Worm (Caenorhabditis elegans) whole organism, L3 larva: ENCODE measurements around the gene F07F6.1.

Source experiments
- R02D3.7 ChIP-seq: fragments of 150-350 bp; optimal IDR thresholded peaks from 2 replicates; lab custom pipeline; 2014; ENCODE audit warnings: missing biosample characterization, missing genetic modification characterization
- ZK546.5 ChIP-seq: sonication (generic microtip); optimal IDR thresholded peaks from 2 replicates; lab custom pipeline; 2017; ENCODE audit warnings: missing biosample characterization, missing genetic modification characterization
- ama-1 ChIP-seq: fragments of 150-350 bp; optimal IDR thresholded peaks from 2 replicates; lab custom pipeline; 2018
- ceh-16 ChIP-seq: sonication (generic microtip); optimal IDR thresholded peaks from 2 replicates; lab custom pipeline; 2017; ENCODE audit warnings: missing biosample characterization, missing genetic modification characterization
- ceh-28 ChIP-seq: fragments of 150-350 bp; optimal IDR thresholded peaks from 2 replicates; lab custom pipeline; 2014; ENCODE audit warnings: missing biosample characterization, missing genetic modification reagents, missing genetic modification characterization
- ceh-82 ChIP-seq: fragments of 150-350 bp; optimal IDR thresholded peaks from 2 replicates; lab custom pipeline; 2014; ENCODE audit warnings: missing biosample characterization, missing genetic modification characterization
- ceh-9 ChIP-seq: sonication (generic microtip); optimal IDR thresholded peaks from 2 replicates; lab custom pipeline; 2018; ENCODE audit warnings: missing biosample characterization, missing genetic modification characterization
- daf-12 ChIP-seq: fragments of 150-350 bp; optimal IDR thresholded peaks from 2 replicates; lab custom pipeline; 2014; ENCODE audit warnings: missing biosample characterization, missing genetic modification reagents, missing genetic modification characterization
- egl-27 ChIP-seq: sonication (generic microtip); optimal IDR thresholded peaks from 4 replicates; lab custom pipeline; 2017; ENCODE audit warnings: missing biosample characterization, missing genetic modification reagents, missing genetic modification characterization
- egl-5 ChIP-seq: fragments of 150-350 bp; optimal IDR thresholded peaks from 2 replicates; lab custom pipeline; 2017; ENCODE audit warnings: missing biosample characterization, missing genetic modification reagents, missing genetic modification characterization, inconsistent platforms
- elt-1 ChIP-seq: fragments of 150-350 bp; optimal IDR thresholded peaks from 2 replicates; lab custom pipeline; 2014; ENCODE audit warnings: missing biosample characterization, missing genetic modification characterization
- elt-2 ChIP-seq: sonication (generic microtip); optimal IDR thresholded peaks from 2 replicates; lab custom pipeline; 2016; ENCODE audit warnings: missing genetic modification reagents, mild to moderate bottlenecking, missing genetic modification characterization, missing compliant biosample characterization
- elt-3 ChIP-seq, 3 experiments: fragments of 150-350 bp in 1 of 3; sonication (generic microtip) in 2 of 3; optimal IDR thresholded peaks; 2 replicates in 2 of 3; 4 replicates in 1 of 3; lab custom pipeline; 2014 to 2017; ENCODE audit warnings: missing biosample characterization in 3 of 3, missing genetic modification characterization in 3 of 3
- eor-1 ChIP-seq, 2 experiments: fragments of 150-350 bp; optimal IDR thresholded peaks; 2 replicates each; lab custom pipeline; 2014 to 2018; ENCODE audit warnings: missing biosample characterization in 2 of 2, missing genetic modification characterization in 2 of 2
- fkh-2 ChIP-seq: fragments of 150-350 bp; optimal IDR thresholded peaks from 2 replicates; lab custom pipeline; 2014; ENCODE audit warnings: missing biosample characterization, missing genetic modification reagents, missing genetic modification characterization
- hmg-11 ChIP-seq: sonication (generic microtip); optimal IDR thresholded peaks from 2 replicates; lab custom pipeline; 2016; ENCODE audit warnings: missing genetic modification characterization, missing compliant biosample characterization
- jun-1 ChIP-seq: fragments of 150-350 bp; optimal IDR thresholded peaks from 2 replicates; lab custom pipeline; 2014; ENCODE audit warnings: missing biosample characterization, missing genetic modification reagents, missing genetic modification characterization
- lin-15B ChIP-seq: fragments of 150-350 bp; optimal IDR thresholded peaks from 2 replicates; lab custom pipeline; 2014; ENCODE audit warnings: missing biosample characterization, missing genetic modification characterization
- mml-1 ChIP-seq: fragments of 150-350 bp; sonication (generic microtip); optimal IDR thresholded peaks from 3 replicates; lab custom pipeline; 2014; ENCODE audit warnings: missing biosample characterization, missing genetic modification characterization
- nfya-1 ChIP-seq: sonication (generic microtip); optimal IDR thresholded peaks from 2 replicates; lab custom pipeline; 2017; ENCODE audit warnings: missing genetic modification characterization, mild to moderate bottlenecking, missing compliant biosample characterization, antibody characterized with exemption, moderate library complexity; ENCODE audit not compliant: insufficient read depth
- nhr-11 ChIP-seq: fragments of 150-350 bp; optimal IDR thresholded peaks from 2 replicates; lab custom pipeline; 2014; ENCODE audit warnings: missing biosample characterization, missing genetic modification characterization
- nhr-12 ChIP-seq: fragments of 150-350 bp; optimal IDR thresholded peaks from 2 replicates; lab custom pipeline; 2014; ENCODE audit warnings: missing biosample characterization, missing genetic modification characterization
- nhr-23 ChIP-seq: fragments of 150-350 bp; optimal IDR thresholded peaks from 2 replicates; lab custom pipeline; 2014; ENCODE audit warnings: missing biosample characterization, missing genetic modification reagents, missing genetic modification characterization
- nhr-237 ChIP-seq: fragments of 150-350 bp; optimal IDR thresholded peaks from 2 replicates; lab custom pipeline; 2014; ENCODE audit warnings: missing biosample characterization, missing genetic modification characterization
- nhr-28 ChIP-seq: fragments of 150-350 bp; optimal IDR thresholded peaks from 2 replicates; lab custom pipeline; 2014; ENCODE audit warnings: missing biosample characterization, missing genetic modification characterization
- nhr-43 ChIP-seq: sonication (generic microtip); optimal IDR thresholded peaks from 2 replicates; lab custom pipeline; 2016; ENCODE audit warnings: mild to moderate bottlenecking, missing genetic modification characterization, missing compliant biosample characterization; ENCODE audit not compliant: poor library complexity, severe bottlenecking
- nhr-67 ChIP-seq: fragments of 150-350 bp; optimal IDR thresholded peaks from 2 replicates; lab custom pipeline; 2014; ENCODE audit warnings: missing biosample characterization, missing genetic modification characterization
- nhr-76 ChIP-seq: fragments of 150-350 bp; sonication (generic microtip); optimal IDR thresholded peaks from 5 replicates; lab custom pipeline; 2014; ENCODE audit warnings: missing biosample characterization, missing genetic modification characterization
- nhr-77 ChIP-seq: fragments of 150-350 bp; optimal IDR thresholded peaks from 2 replicates; lab custom pipeline; 2014; ENCODE audit warnings: missing biosample characterization, missing genetic modification characterization
- pha-4 ChIP-seq: fragments of 150-350 bp; optimal IDR thresholded peaks from 2 replicates; lab custom pipeline; 2014; ENCODE audit warnings: missing biosample characterization, missing genetic modification reagents, missing genetic modification characterization
- pqm-1 ChIP-seq: fragments of 150-350 bp; optimal IDR thresholded peaks from 2 replicates; lab custom pipeline; 2017; ENCODE audit warnings: missing biosample characterization, missing genetic modification characterization, inconsistent platforms
- skn-1 ChIP-seq: fragments of 150-350 bp; optimal IDR thresholded peaks from 2 replicates; lab custom pipeline; 2014; ENCODE audit warnings: missing biosample characterization, missing genetic modification characterization
- tbx-2 ChIP-seq: sonication (generic microtip); optimal IDR thresholded peaks from 2 replicates; lab custom pipeline; 2016; ENCODE audit warnings: mild to moderate bottlenecking, missing genetic modification characterization, missing compliant biosample characterization
- unc-39 ChIP-seq: sonication (generic microtip); optimal IDR thresholded peaks from 4 replicates; lab custom pipeline; 2017; ENCODE audit warnings: missing biosample characterization, missing genetic modification characterization
- unc-62 ChIP-seq: fragments of 150-350 bp; sonication (generic microtip); optimal IDR thresholded peaks from 4 replicates; lab custom pipeline; 2014; ENCODE audit warnings: missing biosample characterization, missing genetic modification reagents, missing genetic modification characterization
- zag-1 ChIP-seq: fragments of 150-350 bp; optimal IDR thresholded peaks from 2 replicates; lab custom pipeline; 2014; ENCODE audit warnings: missing biosample characterization, missing genetic modification characterization

F07F6.1 gene

DNA sequence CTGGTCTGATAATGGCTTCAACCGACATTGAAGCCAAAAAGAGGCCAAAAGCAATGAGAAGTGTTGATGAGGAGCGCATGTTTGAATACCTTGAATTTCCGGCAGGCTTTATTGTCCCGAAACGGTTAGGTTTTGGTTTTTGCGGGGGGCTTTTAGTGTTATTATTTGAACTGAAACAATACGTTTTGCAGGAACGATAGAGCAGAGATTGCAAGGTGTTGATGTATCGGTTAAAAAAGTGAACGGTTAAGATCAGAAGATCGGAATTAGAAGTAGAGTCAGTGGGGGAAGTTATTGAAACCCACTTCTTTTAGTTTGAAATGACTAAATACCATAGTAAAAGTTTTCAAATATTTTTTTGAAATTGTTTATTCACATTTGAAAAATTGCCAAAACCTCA, 30.1 kb upstream of the F07F6.1 start, which contains the start of gene clec-141:
TSS of gene clec-141 (minus strand) at position 101 of the 400 bp plus-strand sequence.
- TF ChIP-seq unc-62 (GFP tag; lab: Kevin White, UChicago) (no peak), fkh-2 (tag; lab: Kevin White, UChicago) (no peak), elt-3 (tag; optimal IDR thresholded peaks at IDR 0.05; lab: Kevin White, UChicago) (no peak), egl-27 (no peak), jun-1 (tag; lab: Kevin White, UChicago) (no peak), ceh-16 (no peak), nhr-23 (tag; lab: Kevin White, UChicago) (no peak), nhr-12 (tag; lab: Kevin White, UChicago) (no peak), nhr-76 (tag; lab: Kevin White, UChicago) (no peak), ceh-9 (tag; lab: Kevin White, UChicago) (no peak), nhr-67 (tag; lab: Kevin White, UChicago) (no peak), ceh-82 (no peak), zag-1 (tag; lab: Kevin White, UChicago) (no peak), lin-15B (no peak), ama-1 (lab: Kevin White, UChicago) (no peak)
- TF ChIP-seq, all 47 proteins: peak for 0

DNA sequence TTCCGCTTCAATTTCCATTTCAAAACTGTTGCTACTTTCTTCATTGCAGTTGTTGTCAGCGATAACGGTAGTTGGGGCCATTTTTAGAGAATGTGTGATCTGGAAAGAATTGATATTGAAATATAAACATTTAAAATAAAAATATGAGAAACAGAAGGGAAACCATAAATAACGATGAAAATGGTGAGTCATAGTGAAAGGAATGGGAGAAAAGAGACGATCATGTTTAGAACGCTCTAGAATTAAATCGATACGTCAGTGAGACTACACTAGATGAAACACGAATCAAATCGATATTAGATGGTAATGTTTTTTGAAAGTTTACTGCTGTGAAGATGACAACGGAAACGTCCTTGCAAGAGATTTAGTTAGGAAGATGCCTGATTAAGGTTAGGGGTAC, 28.8 kb upstream of the F07F6.1 start, which contains the start of the genes EEED8.12 and EEED8.4:
TSS of gene EEED8.12 (minus strand) at position 101 of the 400 bp plus-strand sequence.
TSS of gene EEED8.4 (plus strand) at position 396 of the 400 bp plus-strand sequence.
- TF ChIP-seq ceh-28 (tag; lab: Kevin White, UChicago) = no peak
- TF ChIP-seq nhr-12 (tag; lab: Kevin White, UChicago) = no peak
- no peak for TF ChIP-seq nhr-237
- TF ChIP-seq hmg-11 = no peak
- no peak for TF ChIP-seq ceh-82
- no peak for TF ChIP-seq mml-1 (tag; lab: Kevin White, UChicago)
- TF ChIP-seq skn-1 (tag; lab: Kevin White, UChicago) = no peak
- no peak for TF ChIP-seq egl-27
- TF ChIP-seq pha-4 (tag; lab: Kevin White, UChicago) = no peak
- no peak for TF ChIP-seq elt-1 (tag; lab: Kevin White, UChicago)
- no peak for TF ChIP-seq jun-1 (tag; lab: Kevin White, UChicago)
- no peak for TF ChIP-seq nhr-23 (tag; lab: Kevin White, UChicago)
- no peak for TF ChIP-seq unc-39 (tag; lab: Kevin White, UChicago)
- no peak for TF ChIP-seq eor-1 (tag; optimal IDR thresholded peaks at IDR 0.05; lab: Kevin White, UChicago)
- TF ChIP-seq nhr-76 (tag; lab: Kevin White, UChicago) = no peak
- TF ChIP-seq nfya-1 (tag; lab: Kevin White, UChicago) = no peak

DNA sequence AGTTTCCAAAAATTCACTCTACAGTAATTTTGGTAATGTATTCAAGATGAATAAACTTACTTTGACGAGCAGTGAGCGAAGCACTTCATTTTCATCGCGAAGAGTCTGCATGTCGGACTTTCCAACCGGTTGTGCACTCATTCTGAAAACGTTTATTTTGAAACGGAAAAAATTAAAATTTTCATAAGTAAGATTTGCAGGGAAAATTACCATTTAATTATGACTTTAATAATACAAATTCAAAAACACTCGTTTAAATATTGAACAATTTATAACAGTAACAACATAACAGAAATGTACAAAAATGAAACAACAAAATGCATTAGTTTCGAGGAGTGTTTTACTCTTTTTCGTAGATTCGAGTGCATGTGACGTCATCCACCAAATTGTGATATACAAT, 25.2 kb upstream of the F07F6.1 start, which contains the start of the genes EEED8.13 and EEED8.18:
TSS of gene EEED8.13 (minus strand) at position 101 of the 400 bp plus-strand sequence.
TSS of gene EEED8.18 (minus strand) at position 144 of the 400 bp plus-strand sequence.
- no peak for TF ChIP-seq egl-27
- TF ChIP-seq skn-1 (tag; lab: Kevin White, UChicago) = no peak
- no peak for TF ChIP-seq elt-3 (tag; optimal IDR thresholded peaks at IDR 0.05; lab: Kevin White, UChicago)
- no peak for TF ChIP-seq unc-62 (GFP tag; lab: Kevin White, UChicago)
- no peak for TF ChIP-seq mml-1 (tag; lab: Kevin White, UChicago)
- TF ChIP-seq nhr-237 = no peak
- no peak for TF ChIP-seq ama-1 (lab: Kevin White, UChicago)
- no peak for TF ChIP-seq ceh-16
- TF ChIP-seq elt-2 (tag; lab: Kevin White, UChicago) = no peak
- TF ChIP-seq nhr-77 (tag; lab: Kevin White, UChicago) = no peak
- no peak for TF ChIP-seq nhr-43 (tag; lab: Kevin White, UChicago)
- no peak for TF ChIP-seq nhr-28 (tag; lab: Kevin White, UChicago)
- TF ChIP-seq nhr-76 (tag; lab: Kevin White, UChicago) = no peak
- no peak for TF ChIP-seq lin-15B
- no peak for TF ChIP-seq tbx-2 (tag; lab: Kevin White, UChicago)
- TF ChIP-seq, all 47 proteins: peak for 0

DNA sequence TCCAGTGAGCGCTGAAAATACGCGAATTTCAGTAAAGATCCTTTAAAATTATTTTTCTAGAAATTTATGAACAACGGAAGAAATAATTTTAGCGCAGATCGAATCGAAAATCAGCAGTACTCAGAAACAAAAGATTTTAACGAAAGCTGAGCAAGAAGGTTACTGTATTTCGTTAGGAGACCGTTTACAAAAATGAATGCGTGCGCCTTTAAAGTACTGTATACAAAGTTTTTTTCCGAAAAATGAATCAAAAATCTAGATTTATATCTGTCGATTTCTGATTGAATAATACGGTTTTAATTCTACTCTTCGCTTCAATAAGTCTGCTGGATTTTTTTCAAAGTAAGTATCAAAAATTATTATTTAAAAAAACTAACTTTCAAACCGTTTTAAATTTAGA, 23.6 kb upstream of the F07F6.1 start, which contains the start of the genes EEED8.14 and EEED8.3:
TSS of gene EEED8.14 (minus strand) at position 13 of the 400 bp plus-strand sequence.
TSS of gene EEED8.3 (plus strand) at position 237 of the 400 bp plus-strand sequence.
- TF ChIP-seq daf-12 (tag; lab: Kevin White, UChicago) (no peak), pha-4 (tag; lab: Kevin White, UChicago) (no peak), egl-5 (tag; lab: Kevin White, UChicago) (no peak), nhr-11 (tag; lab: Kevin White, UChicago) (no peak), R02D3.7 (tag; lab: Kevin White, UChicago) (no peak), nhr-43 (tag; lab: Kevin White, UChicago) (no peak), unc-39 (tag; lab: Kevin White, UChicago) (no peak), ZK546.5 (tag; lab: Kevin White, UChicago) (no peak), fkh-2 (tag; lab: Kevin White, UChicago) (no peak), pqm-1 (tag; lab: Kevin White, UChicago) (no peak)
- TF ChIP-seq, all 47 proteins: peak for 0
